Fruit fly (Drosophila melanogaster) whole organism, embryonic: ENCODE results near the gene Oseg2.

Experiments used
- CG10366 ChIP-seq: fragments of 200-800 bp; sonication (Bioruptor generic); IDR thresholded peaks from 2 replicates; pipeline ENCODE4 v1.3.6; 2022; ENCODE audit warnings: missing biosample characterization, missing genetic modification characterization
- CG5180 ChIP-seq: fragments of 200-800 bp; sonication (Bioruptor generic); optimal IDR thresholded peaks from 3 replicates; lab custom pipeline; 2017; ENCODE audit warnings: missing biosample characterization, missing genetic modification characterization, mild to moderate bottlenecking, moderate library complexity, missing genetic modification reagents
- Dfd ChIP-seq, 2 experiments: fragments of >200 bp; optimal IDR thresholded peaks; 2 replicates each; lab custom pipeline; 2017; ENCODE audit warnings: missing biosample characterization in 2 of 2, missing genetic modification characterization in 2 of 2

DNA sequence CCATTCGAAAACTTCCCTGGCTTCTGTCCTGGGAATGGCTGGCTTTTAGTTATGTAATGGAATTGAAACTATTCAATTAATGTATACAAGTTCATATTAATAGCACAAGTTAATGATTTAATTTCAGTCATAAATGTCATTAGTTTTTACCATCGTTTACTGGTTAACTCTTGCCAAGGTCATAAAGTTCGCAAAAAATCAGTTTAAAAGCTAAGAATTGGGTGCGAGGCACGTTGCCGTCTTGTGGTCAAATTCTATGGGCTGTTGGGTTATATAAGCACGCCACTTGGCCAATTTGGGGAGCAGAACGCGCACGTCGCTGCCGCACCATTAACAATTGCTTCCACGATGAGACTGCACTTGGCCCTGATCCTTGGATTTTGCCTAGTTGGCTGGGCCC lies 46.8 kb downstream of the Oseg2 start, which contains the start of gene yellow-g2:
- TF ChIP-seq CG5180 (GFP tag; lab: Kevin White, UChicago) (no peak), Dfd (GFP tag; optimal IDR thresholded peaks at IDR 0.05; lab: Kevin White, UChicago) (no peak), CG10366 (no peak)
